Worm (Caenorhabditis elegans) whole organism, midembryonic: ENCODE measurements around the gene let-413.

Source experiments
- T22C8.4 ChIP-seq: fragments of 200-800 bp; sonication (Bioruptor generic); IDR thresholded peaks from 2 replicates; pipeline ENCODE4 v1.3.6; 2022; ENCODE audit warnings: missing genetic modification characterization, missing compliant biosample characterization
- cog-1 ChIP-seq: sonication (generic microtip); optimal IDR thresholded peaks from 2 replicates; lab custom pipeline; 2016; ENCODE audit warnings: missing genetic modification characterization, missing compliant biosample characterization
- klf-2 ChIP-seq: fragments of 200-800 bp; sonication (Bioruptor generic); conservative IDR thresholded peaks from 2 replicates; pipeline ENCODE4 v1.3.6; 2022; ENCODE audit warnings: missing genetic modification reagents, missing genetic modification characterization, missing compliant biosample characterization
- ref-1 ChIP-seq: fragments of 200-800 bp; sonication (Bioruptor generic); conservative IDR thresholded peaks from 2 replicates; pipeline ENCODE4 v1.3.6; 2022; ENCODE audit warnings: missing genetic modification reagents, missing genetic modification characterization, missing compliant biosample characterization
- tab-1 ChIP-seq: fragments of 200-800 bp; sonication (Bioruptor generic); IDR thresholded peaks from 2 replicates; pipeline ENCODE4 v1.3.6; 2022; ENCODE audit warnings: missing genetic modification characterization, missing compliant biosample characterization
- ztf-29 ChIP-seq: fragments of 200-800 bp; sonication (Bioruptor generic); IDR thresholded peaks from 2 replicates; pipeline ENCODE4 v1.3.6; 2022; ENCODE audit warnings: missing genetic modification reagents, missing genetic modification characterization, missing compliant biosample characterization

- no peak for TF ChIP-seq tab-1
- TF ChIP-seq cog-1 (tag; lab: Kevin White, UChicago), result no peak
- TF ChIP-seq ztf-29, result no peak
- no peak for TF ChIP-seq klf-2
- no peak for TF ChIP-seq T22C8.4 (GFP tag; lab: Robert Waterston, UW)
- no peak for TF ChIP-seq ref-1 (GFP tag; lab: Robert Waterston, UW)
Observed at ce11 chrV:7943568-7943967, 34.0 kb downstream of the let-413 start, which contains the start of gene Y97E10B.1.
